Worm (Caenorhabditis elegans) whole organism, L3 larva: ENCODE measurements around the gene F20D12.7.
A peak's percentile ranks its signal among the peaks of the same experiment; 100 is the strongest.

Experiments used
- R02D3.7 ChIP-seq: fragments of 150-350 bp; optimal IDR thresholded peaks from 2 replicates; lab custom pipeline; 2014; ENCODE audit warnings: missing biosample characterization, missing genetic modification characterization
- ZK546.5 ChIP-seq: sonication (generic microtip); optimal IDR thresholded peaks from 2 replicates; lab custom pipeline; 2017; ENCODE audit warnings: missing biosample characterization, missing genetic modification characterization
- aly-2 ChIP-seq: fragments of 150-350 bp; optimal IDR thresholded peaks from 2 replicates; lab custom pipeline; 2014; ENCODE audit warnings: missing biosample characterization, missing genetic modification characterization
- ama-1 ChIP-seq: fragments of 150-350 bp; optimal IDR thresholded peaks from 2 replicates; lab custom pipeline; 2018
- ceh-16 ChIP-seq: sonication (generic microtip); optimal IDR thresholded peaks from 2 replicates; lab custom pipeline; 2017; ENCODE audit warnings: missing biosample characterization, missing genetic modification characterization
- ceh-28 ChIP-seq: fragments of 150-350 bp; optimal IDR thresholded peaks from 2 replicates; lab custom pipeline; 2014; ENCODE audit warnings: missing biosample characterization, missing genetic modification reagents, missing genetic modification characterization
- daf-12 ChIP-seq: fragments of 150-350 bp; optimal IDR thresholded peaks from 2 replicates; lab custom pipeline; 2014; ENCODE audit warnings: missing biosample characterization, missing genetic modification reagents, missing genetic modification characterization
- egl-27 ChIP-seq: sonication (generic microtip); optimal IDR thresholded peaks from 4 replicates; lab custom pipeline; 2017; ENCODE audit warnings: missing biosample characterization, missing genetic modification reagents, missing genetic modification characterization
- egl-5 ChIP-seq: fragments of 150-350 bp; optimal IDR thresholded peaks from 2 replicates; lab custom pipeline; 2017; ENCODE audit warnings: missing biosample characterization, missing genetic modification reagents, missing genetic modification characterization, inconsistent platforms
- elt-1 ChIP-seq: fragments of 150-350 bp; optimal IDR thresholded peaks from 2 replicates; lab custom pipeline; 2014; ENCODE audit warnings: missing biosample characterization, missing genetic modification characterization
- elt-2 ChIP-seq: sonication (generic microtip); optimal IDR thresholded peaks from 2 replicates; lab custom pipeline; 2016; ENCODE audit warnings: missing genetic modification reagents, mild to moderate bottlenecking, missing genetic modification characterization, missing compliant biosample characterization
- elt-3 ChIP-seq, 3 experiments: fragments of 150-350 bp in 1 of 3; sonication (generic microtip) in 2 of 3; optimal IDR thresholded peaks; 2 replicates in 2 of 3; 4 replicates in 1 of 3; lab custom pipeline; 2014 to 2017; ENCODE audit warnings: missing biosample characterization in 3 of 3, missing genetic modification characterization in 3 of 3
- fkh-2 ChIP-seq: fragments of 150-350 bp; optimal IDR thresholded peaks from 2 replicates; lab custom pipeline; 2014; ENCODE audit warnings: missing biosample characterization, missing genetic modification reagents, missing genetic modification characterization
- fos-1 ChIP-seq: fragments of 150-350 bp; optimal IDR thresholded peaks from 2 replicates; lab custom pipeline; 2014; ENCODE audit warnings: missing biosample characterization, missing genetic modification characterization
- hmg-11 ChIP-seq: sonication (generic microtip); optimal IDR thresholded peaks from 2 replicates; lab custom pipeline; 2016; ENCODE audit warnings: missing genetic modification characterization, missing compliant biosample characterization
- jun-1 ChIP-seq: fragments of 150-350 bp; optimal IDR thresholded peaks from 2 replicates; lab custom pipeline; 2014; ENCODE audit warnings: missing biosample characterization, missing genetic modification reagents, missing genetic modification characterization
- lin-15B ChIP-seq: fragments of 150-350 bp; optimal IDR thresholded peaks from 2 replicates; lab custom pipeline; 2014; ENCODE audit warnings: missing biosample characterization, missing genetic modification characterization
- lin-39 ChIP-seq: fragments of 150-350 bp; optimal IDR thresholded peaks from 2 replicates; lab custom pipeline; 2018; ENCODE audit warnings: missing biosample characterization, missing genetic modification reagents, missing genetic modification characterization
- mdl-1 ChIP-seq: fragments of 150-350 bp; optimal IDR thresholded peaks from 2 replicates; lab custom pipeline; 2014; ENCODE audit warnings: missing biosample characterization, missing genetic modification characterization
- mml-1 ChIP-seq: fragments of 150-350 bp; sonication (generic microtip); optimal IDR thresholded peaks from 3 replicates; lab custom pipeline; 2014; ENCODE audit warnings: missing biosample characterization, missing genetic modification characterization
- nfya-1 ChIP-seq: sonication (generic microtip); optimal IDR thresholded peaks from 2 replicates; lab custom pipeline; 2017; ENCODE audit warnings: missing genetic modification characterization, mild to moderate bottlenecking, missing compliant biosample characterization, antibody characterized with exemption, moderate library complexity; ENCODE audit not compliant: insufficient read depth
- nhr-11 ChIP-seq: fragments of 150-350 bp; optimal IDR thresholded peaks from 2 replicates; lab custom pipeline; 2014; ENCODE audit warnings: missing biosample characterization, missing genetic modification characterization
- nhr-23 ChIP-seq: fragments of 150-350 bp; optimal IDR thresholded peaks from 2 replicates; lab custom pipeline; 2014; ENCODE audit warnings: missing biosample characterization, missing genetic modification reagents, missing genetic modification characterization
- nhr-237 ChIP-seq: fragments of 150-350 bp; optimal IDR thresholded peaks from 2 replicates; lab custom pipeline; 2014; ENCODE audit warnings: missing biosample characterization, missing genetic modification characterization
- nhr-25 ChIP-seq: sonication (generic microtip); optimal IDR thresholded peaks from 2 replicates; lab custom pipeline; 2017; ENCODE audit warnings: missing biosample characterization, missing genetic modification characterization
- nhr-43 ChIP-seq: sonication (generic microtip); optimal IDR thresholded peaks from 2 replicates; lab custom pipeline; 2016; ENCODE audit warnings: mild to moderate bottlenecking, missing genetic modification characterization, missing compliant biosample characterization; ENCODE audit not compliant: poor library complexity, severe bottlenecking
- nhr-67 ChIP-seq: fragments of 150-350 bp; optimal IDR thresholded peaks from 2 replicates; lab custom pipeline; 2014; ENCODE audit warnings: missing biosample characterization, missing genetic modification characterization
- pha-4 ChIP-seq: fragments of 150-350 bp; optimal IDR thresholded peaks from 2 replicates; lab custom pipeline; 2014; ENCODE audit warnings: missing biosample characterization, missing genetic modification reagents, missing genetic modification characterization
- sea-2 ChIP-seq: fragments of 150-350 bp; sonication (generic microtip); optimal IDR thresholded peaks from 4 replicates; lab custom pipeline; 2014; ENCODE audit warnings: missing biosample characterization, missing genetic modification reagents, missing genetic modification characterization
- skn-1 ChIP-seq: fragments of 150-350 bp; optimal IDR thresholded peaks from 2 replicates; lab custom pipeline; 2014; ENCODE audit warnings: missing biosample characterization, missing genetic modification characterization
- tbx-2 ChIP-seq: sonication (generic microtip); optimal IDR thresholded peaks from 2 replicates; lab custom pipeline; 2016; ENCODE audit warnings: mild to moderate bottlenecking, missing genetic modification characterization, missing compliant biosample characterization
- zag-1 ChIP-seq: fragments of 150-350 bp; optimal IDR thresholded peaks from 2 replicates; lab custom pipeline; 2014; ENCODE audit warnings: missing biosample characterization, missing genetic modification characterization

Gene F20D12.7

ce11 chrIV:7927218-7927617, 11.5 kb downstream of the F20D12.7 start, which contains the start of gene C49H3.12:
TSS of gene C49H3.12 (minus strand) at chrIV:7927318.
- TF ChIP-seq zag-1 (tag; lab: Kevin White, UChicago) (no peak), egl-5 (no peak), ceh-16 (tag; lab: Kevin White, UChicago) (no peak), ZK546.5 (tag; lab: Kevin White, UChicago) (no peak), ceh-28 (no peak), egl-27 (tag; lab: Kevin White, UChicago) (no peak), nhr-67 (tag; lab: Kevin White, UChicago) (no peak), ama-1 (no peak), nhr-237 (tag; lab: Kevin White, UChicago) (no peak), jun-1 (no peak), tbx-2 (no peak), fos-1 (tag; lab: Kevin White, UChicago) (no peak), sea-2 (GFP tag; lab: Kevin White, UChicago) (no peak)

ce11 chrIV:7926102-7926840, 12.5 kb downstream of the F20D12.7 start, which contains the start of gene rps-2:
TSS of gene rps-2 (minus strand) at chrIV:7926391.
- peak; percentile 41 for TF ChIP-seq lin-15B (tag; lab: Kevin White, UChicago)
- peak; percentile 58 for TF ChIP-seq egl-5
- no peak for TF ChIP-seq daf-12 (tag; lab: Kevin White, UChicago)
- peak; percentile 21 for TF ChIP-seq nhr-25

ce11 chrIV:7924975-7925828, 13.5 kb downstream of the F20D12.7 start:
- TF ChIP-seq R02D3.7 (tag; lab: Kevin White, UChicago): peak; percentile 3
- no peak for TF ChIP-seq nhr-67 (tag; lab: Kevin White, UChicago)
- TF ChIP-seq ama-1: peak; percentile 46
- peak; percentile 52 for TF ChIP-seq aly-2 (tag; lab: Kevin White, UChicago)
- TF ChIP-seq nhr-23 (tag; lab: Kevin White, UChicago): peak; percentile 14
- TF ChIP-seq ZK546.5 (tag; lab: Kevin White, UChicago): no peak

ce11 chrIV:7923982-7924480, 14.7 kb downstream of the F20D12.7 start, which contains the start of the genes xpo-3 and C49H3.3:
TSS of gene xpo-3 (minus strand) at chrIV:7924032.
TSS of gene C49H3.3 (plus strand) at chrIV:7924350.
- TF ChIP-seq skn-1 (tag; lab: Kevin White, UChicago) (no peak), elt-1 (tag; lab: Kevin White, UChicago) (no peak), mdl-1 (tag; lab: Kevin White, UChicago) (no peak), nhr-11 (tag; lab: Kevin White, UChicago) (no peak), pha-4 (peak; percentile 63), ceh-16 (tag; lab: Kevin White, UChicago) (no peak), elt-3 (tag; optimal IDR thresholded peaks at IDR 0.05; lab: Kevin White, UChicago) (no peak), lin-15B (tag; lab: Kevin White, UChicago) (peak; percentile 33), fkh-2 (tag; lab: Kevin White, UChicago) (no peak), nhr-25 (peak; percentile 34), nhr-23 (tag; lab: Kevin White, UChicago) (no peak), tbx-2 (no peak), nhr-43 (tag; lab: Kevin White, UChicago) (no peak), egl-5 (peak; percentile 56), mml-1 (no peak), ama-1 (peak; percentile 38), elt-2 (peak; percentile 30), hmg-11 (peak; percentile 29), lin-39 (tag; lab: Kevin White, UChicago) (peak; percentile 76), R02D3.7 (tag; lab: Kevin White, UChicago) (no peak), nfya-1 (tag; lab: Kevin White, UChicago) (peak; percentile 57)
- TF ChIP-seq, all 47 proteins: peak for 9
